Fruit fly (Drosophila melanogaster) S2 (cell line): ENCODE measurements around the gene Sar1.

Source experiments
- CG8478 ChIP-seq: fragments of >200 bp; optimal IDR thresholded peaks from 2 replicates; lab custom pipeline; 2018
- CTCF ChIP-seq, 2 experiments: fragments of >200 bp; optimal IDR thresholded peaks; 2 replicates each; lab custom pipeline; 2018

dm6 chr3R:22381735-22382134, 25.2 kb downstream of the Sar1 start, which contains the start of gene Gpdh3:
- TF ChIP-seq CG8478 (lab: Kevin White, UChicago) (no peak), CTCF (optimal IDR thresholded peaks at IDR 0.05; lab: Kevin White, UChicago) (no peak)
